Fruit fly (Drosophila melanogaster) whole organism, prepupa: ENCODE measurements around the gene Polr2C.

ENCODE experiments used
- Blimp-1 ChIP-seq: fragments of 200-800 bp; sonication (Bioruptor generic); optimal IDR thresholded peaks from 3 replicates; lab custom pipeline; 2017; ENCODE audit warnings: missing biosample characterization, missing genetic modification characterization, mild to moderate bottlenecking, moderate library complexity, missing genetic modification reagents
- CG1621 ChIP-seq: fragments of 200-800 bp; sonication (Bioruptor generic); optimal IDR thresholded peaks from 3 replicates; lab custom pipeline; 2018; ENCODE audit warnings: missing biosample characterization, mild to moderate bottlenecking, missing genetic modification characterization
- CG4318 ChIP-seq: fragments of 200-800 bp; sonication (Bioruptor generic); optimal IDR thresholded peaks from 3 replicates; lab custom pipeline; 2017; ENCODE audit warnings: missing biosample characterization, mild to moderate bottlenecking, missing genetic modification characterization
- fkh ChIP-seq: fragments of 200-800 bp; sonication (Bioruptor generic); optimal IDR thresholded peaks from 3 replicates; lab custom pipeline; 2017; ENCODE audit warnings: missing biosample characterization, mild to moderate bottlenecking, missing genetic modification characterization, moderate library complexity

DNA sequence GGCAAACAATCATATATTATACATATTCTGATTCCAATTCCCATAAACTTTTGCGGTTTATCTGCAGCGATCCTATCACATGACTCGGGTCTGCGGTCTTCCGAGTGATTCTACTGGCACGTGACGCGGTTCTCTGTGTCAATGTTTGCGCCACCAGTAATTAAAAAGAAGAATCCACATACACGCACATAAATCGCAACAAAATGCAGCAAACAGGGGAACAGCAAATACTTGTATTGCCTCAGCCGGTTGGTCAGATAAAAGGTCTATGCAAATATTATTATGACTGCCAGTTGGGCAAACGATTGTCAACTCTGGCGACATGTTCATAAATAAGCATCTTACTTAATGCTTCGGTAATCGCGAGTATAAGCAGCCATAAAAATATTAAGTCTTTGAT lies 25.2 kb upstream of the Polr2C start:
- TF ChIP-seq Blimp-1 = no peak
- TF ChIP-seq CG1621 (tag; lab: Kevin White, UChicago) = no peak
- TF ChIP-seq fkh = peak; percentile 39
- no peak for TF ChIP-seq CG4318
